Worm (Caenorhabditis elegans) whole organism, L4 larva: ENCODE measurements around the gene K08E7.5.

Source experiments
- F44E2.7 ChIP-seq: fragments of 200-800 bp; sonication (Bioruptor generic); IDR thresholded peaks from 2 replicates; pipeline ENCODE4 v2.1.2; 2022; ENCODE audit warnings: missing genetic modification characterization, missing compliant biosample characterization
- T20F7.1 ChIP-seq: fragments of 200-800 bp; sonication (Bioruptor generic); optimal IDR thresholded peaks from 2 replicates; lab custom pipeline; 2018; ENCODE audit warnings: mild to moderate bottlenecking, missing genetic modification characterization, missing compliant biosample characterization
- aha-1 ChIP-seq: fragments of 150-350 bp; peaks from one replicate; lab custom pipeline; 2014; ENCODE audit warnings: missing biosample characterization, missing genetic modification characterization
- ceh-28 ChIP-seq: fragments of 150-350 bp; optimal IDR thresholded peaks from 2 replicates; lab custom pipeline; 2014; ENCODE audit warnings: missing biosample characterization, missing genetic modification reagents, missing genetic modification characterization
- daf-12 ChIP-seq: fragments of 150-350 bp; optimal IDR thresholded peaks from 2 replicates; lab custom pipeline; 2014; ENCODE audit warnings: missing biosample characterization, missing genetic modification reagents, missing genetic modification characterization
- daf-16 ChIP-seq, 3 experiments: sonication (generic microtip); optimal IDR thresholded peaks; 2 replicates each; lab custom pipeline; 2016 to 2017; ENCODE audit warnings: missing genetic modification characterization in 3 of 3, missing genetic modification reagents in 3 of 3, mild to moderate bottlenecking in 2 of 3, missing compliant biosample characterization in 2 of 3, missing biosample characterization in 1 of 3, moderate library complexity in 1 of 3
- daf-19 ChIP-seq: fragments of 200-800 bp; sonication (Bioruptor generic); conservative IDR thresholded peaks from 2 replicates; pipeline ENCODE4 v1.3.6; 2022; ENCODE audit warnings: missing genetic modification characterization, missing compliant biosample characterization
- dmd-6 ChIP-seq: fragments of 200-800 bp; sonication (Bioruptor generic); IDR thresholded peaks from 2 replicates; pipeline ENCODE4 v1.3.6; 2022; ENCODE audit warnings: missing genetic modification reagents, missing genetic modification characterization, missing compliant biosample characterization
- dpl-1 ChIP-seq: fragments of 150-350 bp; optimal IDR thresholded peaks from 2 replicates; lab custom pipeline; 2014; ENCODE audit warnings: missing biosample characterization, missing genetic modification reagents, missing genetic modification characterization
- duxl-1 ChIP-seq: sonication (generic microtip); optimal IDR thresholded peaks from 2 replicates; lab custom pipeline; 2016; ENCODE audit warnings: mild to moderate bottlenecking, missing genetic modification characterization, moderate library complexity, missing compliant biosample characterization; ENCODE audit not compliant: poor library complexity
- dve-1 ChIP-seq: sonication (generic microtip); optimal IDR thresholded peaks from 2 replicates; lab custom pipeline; 2017; ENCODE audit warnings: antibody characterized with exemption, mild to moderate bottlenecking, missing genetic modification characterization, missing compliant biosample characterization; ENCODE audit not compliant: insufficient read depth
- hlh-11 ChIP-seq: fragments of 200-800 bp; sonication (Bioruptor generic); optimal IDR thresholded peaks from 2 replicates; lab custom pipeline; 2018; ENCODE audit warnings: mild to moderate bottlenecking, missing genetic modification characterization, missing compliant biosample characterization
- hlh-30 ChIP-seq: sonication (generic microtip); optimal IDR thresholded peaks from 2 replicates; lab custom pipeline; 2017; ENCODE audit warnings: antibody characterized with exemption, mild to moderate bottlenecking, missing genetic modification characterization, missing compliant biosample characterization; ENCODE audit not compliant: insufficient read depth
- lim-7 ChIP-seq: fragments of 200-800 bp; sonication (Bioruptor generic); IDR thresholded peaks from 2 replicates; pipeline ENCODE4 v1.3.6; 2022; ENCODE audit warnings: missing genetic modification characterization, missing compliant biosample characterization
- lin-1 ChIP-seq: fragments of 200-800 bp; sonication (Bioruptor generic); IDR thresholded peaks from 2 replicates; pipeline ENCODE4 v1.3.6; 2022; ENCODE audit warnings: missing genetic modification reagents, missing genetic modification characterization, missing compliant biosample characterization
- lin-29 ChIP-seq: fragments of 200-800 bp; sonication (Bioruptor generic); IDR thresholded peaks from 2 replicates; pipeline ENCODE4 v1.3.6; 2022; ENCODE audit warnings: missing genetic modification reagents, missing genetic modification characterization, missing compliant biosample characterization
- lsy-2 ChIP-seq, 2 experiments: fragments of 150-350 bp in 1 of 2; sonication (generic microtip) in 1 of 2; optimal IDR thresholded peaks; 2 replicates each; lab custom pipeline; 2014 to 2017; ENCODE audit warnings: missing biosample characterization in 2 of 2, missing genetic modification characterization in 2 of 2
- mdl-1 ChIP-seq, 2 experiments: fragments of 150-350 bp in 1 of 2; sonication (generic microtip) in 1 of 2; optimal IDR thresholded peaks; 2 replicates each; lab custom pipeline; 2014 to 2017; ENCODE audit warnings: missing biosample characterization in 2 of 2, missing genetic modification characterization in 2 of 2
- mep-1 ChIP-seq: fragments of 150-350 bp; sonication (generic microtip); optimal IDR thresholded peaks from 3 replicates; lab custom pipeline; 2014; ENCODE audit warnings: missing biosample characterization, missing genetic modification characterization
- mes-2 ChIP-seq: sonication (generic microtip); optimal IDR thresholded peaks from 2 replicates; lab custom pipeline; 2016; ENCODE audit warnings: missing genotype, mild to moderate bottlenecking, missing genetic modification characterization, missing compliant biosample characterization; ENCODE audit not compliant: poor library complexity, severe bottlenecking
- mxl-3 ChIP-seq: fragments of 200-800 bp; sonication (Bioruptor generic); optimal IDR thresholded peaks from 2 replicates; lab custom pipeline; 2018; ENCODE audit warnings: mild to moderate bottlenecking, missing genetic modification characterization, missing compliant biosample characterization
- nhr-102 ChIP-seq: sonication (generic microtip); optimal IDR thresholded peaks from 2 replicates; lab custom pipeline; 2016; ENCODE audit warnings: mild to moderate bottlenecking, missing genetic modification characterization, moderate library complexity, missing compliant biosample characterization
- nhr-11 ChIP-seq: fragments of 150-350 bp; optimal IDR thresholded peaks from 2 replicates; lab custom pipeline; 2014; ENCODE audit warnings: missing biosample characterization, missing genetic modification characterization
- nhr-237 ChIP-seq: sonication (generic microtip); optimal IDR thresholded peaks from 2 replicates; lab custom pipeline; 2017; ENCODE audit warnings: missing biosample characterization, missing genetic modification characterization
- nhr-25 ChIP-seq: sonication (generic microtip); optimal IDR thresholded peaks from 2 replicates; lab custom pipeline; 2017; ENCODE audit warnings: missing genetic modification characterization, mild to moderate bottlenecking, missing compliant biosample characterization, antibody characterized with exemption, moderate library complexity, borderline replicate concordance; ENCODE audit not compliant: insufficient read depth
- nhr-28 ChIP-seq: fragments of 150-350 bp; optimal IDR thresholded peaks from 2 replicates; lab custom pipeline; 2014; ENCODE audit warnings: missing biosample characterization, missing genetic modification characterization
- nhr-42 ChIP-seq: fragments of 200-800 bp; sonication (Bioruptor generic); IDR thresholded peaks from 2 replicates; pipeline ENCODE4 v1.3.6; 2022; ENCODE audit warnings: missing genetic modification characterization, missing compliant biosample characterization
- nhr-48 ChIP-seq: sonication (generic microtip); optimal IDR thresholded peaks from 2 replicates; lab custom pipeline; 2016; ENCODE audit warnings: mild to moderate bottlenecking, missing genetic modification characterization, missing compliant biosample characterization
- nhr-6 ChIP-seq: fragments of 150-350 bp; optimal IDR thresholded peaks from 2 replicates; lab custom pipeline; 2014; ENCODE audit warnings: missing biosample characterization, missing genetic modification characterization
- nhr-77 ChIP-seq: fragments of 150-350 bp; optimal IDR thresholded peaks from 2 replicates; lab custom pipeline; 2014; ENCODE audit warnings: missing biosample characterization, missing genetic modification characterization
- pha-4 ChIP-seq, 2 experiments: fragments of 150-350 bp in 1 of 2; fragments of 200-800 bp in 1 of 2; sonication (Bioruptor generic) in 1 of 2; IDR thresholded peaks in 1 of 2; optimal IDR thresholded peaks in 1 of 2; 2 replicates each; pipeline versions ENCODE4 v1.3.6 to Lab custom; 2014 to 2022; ENCODE audit warnings: missing genetic modification characterization in 2 of 2, missing genetic modification reagents in 2 of 2, missing biosample characterization in 1 of 2, missing compliant biosample characterization in 1 of 2
- php-3 ChIP-seq: fragments of 200-800 bp; sonication (Bioruptor generic); IDR thresholded peaks from 2 replicates; pipeline ENCODE4 v1.3.6; 2022; ENCODE audit warnings: missing genetic modification reagents, missing genetic modification characterization, missing compliant biosample characterization
- pqm-1 ChIP-seq: sonication (generic microtip); optimal IDR thresholded peaks from 2 replicates; lab custom pipeline; 2017; ENCODE audit warnings: missing biosample characterization, missing genetic modification characterization
- snpc-1.2 ChIP-seq: fragments of 200-800 bp; sonication (Bioruptor generic); IDR thresholded peaks from 2 replicates; pipeline ENCODE4 v1.3.6; 2022; ENCODE audit warnings: missing genetic modification reagents, missing genetic modification characterization, missing compliant biosample characterization
- spr-1 ChIP-seq: sonication (generic microtip); optimal IDR thresholded peaks from 2 replicates; lab custom pipeline; 2016; ENCODE audit warnings: mild to moderate bottlenecking, missing genetic modification characterization, missing compliant biosample characterization
- unc-62 ChIP-seq, 3 experiments: fragments of 150-350 bp in 1 of 3; sonication (generic microtip); optimal IDR thresholded peaks in 2 of 3; peaks in 1 of 3; 1 replicate in 1 of 3; 2 replicates in 2 of 3; lab custom pipeline; 2014 to 2017; ENCODE audit warnings: missing biosample characterization in 3 of 3, missing genetic modification characterization in 3 of 3, missing genetic modification reagents in 3 of 3, missing genotype in 1 of 3
- ztf-7 ChIP-seq: fragments of 150-350 bp; optimal IDR thresholded peaks from 2 replicates; lab custom pipeline; 2014; ENCODE audit warnings: missing biosample characterization, missing genetic modification characterization

The K08E7.5 gene

DNA sequence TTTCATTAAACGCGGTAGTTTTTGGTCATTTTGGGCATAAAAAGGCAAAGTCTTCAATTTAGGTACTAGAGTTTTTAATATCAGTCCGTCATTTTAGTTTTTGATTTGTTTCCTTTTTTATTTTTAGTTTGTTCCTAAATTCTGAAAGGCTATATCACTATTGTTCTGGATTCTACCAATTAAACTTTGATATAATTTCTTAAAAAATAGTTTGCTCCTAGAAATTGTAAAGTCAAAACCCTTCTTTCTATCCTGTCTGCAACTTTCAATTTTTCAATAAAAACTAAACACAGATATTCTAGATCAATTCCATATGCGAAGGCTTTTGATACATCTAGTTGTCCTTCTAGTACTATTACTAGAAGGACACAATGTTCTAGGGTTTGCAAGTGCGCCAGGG is at the start of gene K08E7.5:
TSS of gene K08E7.5 (plus strand) at position 301 of the 400 bp plus-strand sequence.
- TF ChIP-seq nhr-48 (tag; lab: Kevin White, UChicago), result no peak
- peak; percentile 88 for TF ChIP-seq aha-1 (tag; lab: Kevin White, UChicago)
- TF ChIP-seq, all 104 proteins: peak for 1

DNA sequence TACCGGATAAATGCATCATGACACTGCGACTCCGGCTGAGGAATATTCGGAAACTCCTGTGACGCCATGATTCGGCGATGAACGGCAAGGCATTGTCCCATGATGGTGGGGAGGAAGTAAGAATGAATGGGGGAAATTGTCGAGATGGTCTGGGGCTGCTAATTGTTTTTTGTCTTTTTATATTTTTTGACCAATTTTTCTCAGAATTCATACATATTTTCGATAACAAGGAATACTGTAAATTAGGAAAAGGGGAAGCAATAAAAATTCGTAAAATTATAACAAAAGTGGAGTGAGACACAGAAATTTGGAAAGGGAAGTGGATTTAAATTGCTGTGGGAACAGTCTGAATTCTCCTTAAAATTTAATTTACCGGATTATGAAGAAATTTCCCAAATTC is 47.8 kb upstream of the K08E7.5 start, which contains the start of gene eak-4:
TSS of gene eak-4 (minus strand) at position 101 of the 400 bp plus-strand sequence.
- TF ChIP-seq pha-4 (GFP tag; IDR thresholded peaks at IDR 0.05; lab: Robert Waterston, UW) (no peak), pha-4 (tag; optimal IDR thresholded peaks at IDR 0.05; lab: Kevin White, UChicago) (no peak), unc-62 (GFP tag; optimal IDR thresholded peaks at IDR 0.05 in 1 of 2; lab: Kevin White, UChicago) (peak in 1 of 2 experiments; percentile 58), unc-62 (tag; optimal IDR thresholded peaks at IDR 0.05; lab: Kevin White, UChicago) (no peak), mep-1 (tag; lab: Kevin White, UChicago) (no peak), ceh-28 (tag; lab: Kevin White, UChicago) (no peak)

DNA sequence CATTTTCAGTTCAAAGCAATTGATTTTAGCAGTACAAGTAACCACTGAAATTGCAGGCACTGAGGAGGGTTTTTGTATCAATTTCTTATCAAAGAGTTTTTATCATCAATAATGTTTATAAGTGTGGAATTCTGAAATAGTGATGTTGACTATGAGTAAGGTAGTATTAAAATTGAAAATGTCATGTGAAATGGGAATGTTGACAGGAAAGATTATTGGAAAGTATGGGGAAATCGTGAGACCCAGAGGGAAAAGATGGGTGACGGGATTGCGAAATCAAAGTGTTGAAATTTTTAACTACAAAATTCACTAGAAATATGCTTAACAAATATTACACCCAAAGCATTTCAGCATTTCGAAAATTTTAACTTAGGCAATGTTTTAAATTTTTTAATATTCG is 46.0 kb upstream of the K08E7.5 start, which contains the start of gene F53B2.8:
TSS of gene F53B2.8 (minus strand) at position 180 of the 400 bp plus-strand sequence.
- TF ChIP-seq mdl-1 (tag; optimal IDR thresholded peaks at IDR 0.05; lab: Kevin White, UChicago) (peak in 1 of 2 experiments; percentile 8), pqm-1 (tag; lab: Kevin White, UChicago) (peak; percentile 88), daf-19 (no peak), daf-12 (no peak), dmd-6 (GFP tag; lab: Robert Waterston, UW) (peak; percentile 81), lin-1 (peak; percentile 48; the same call in 1 of the 2 replicates), dpl-1 (GFP tag; lab: Kevin White, UChicago) (peak; percentile 15), lsy-2 (tag; optimal IDR thresholded peaks at IDR 0.05; lab: Kevin White, UChicago) (peak; percentile 17 to 37), hlh-30 (tag; lab: Kevin White, UChicago) (peak; percentile 67), duxl-1 (tag; lab: Kevin White, UChicago) (no peak), hlh-11 (tag; lab: Kevin White, UChicago) (peak; percentile 75), nhr-77 (tag; lab: Kevin White, UChicago) (peak; percentile 56), daf-16 (GFP tag; optimal IDR thresholded peaks at IDR 0.05; lab: Kevin White, UChicago) (peak in 1 of 2 experiments; percentile 40), daf-16 (tag; optimal IDR thresholded peaks at IDR 0.05; lab: Kevin White, UChicago) (peak; percentile 98), nhr-102 (tag; lab: Kevin White, UChicago) (peak; percentile 37), nhr-28 (tag; lab: Kevin White, UChicago) (peak; percentile 99), snpc-1.2 (GFP tag; lab: Robert Waterston, UW) (no peak), ztf-7 (tag; lab: Kevin White, UChicago) (peak; percentile 53), unc-62 (GFP tag; optimal IDR thresholded peaks at IDR 0.05 in 1 of 2; lab: Kevin White, UChicago) (peak in 1 of 2 experiments; percentile 26), unc-62 (tag; optimal IDR thresholded peaks at IDR 0.05; lab: Kevin White, UChicago) (no peak), lim-7 (GFP tag; lab: Robert Waterston, UW) (no peak), nhr-11 (peak; percentile 10), F44E2.7 (GFP tag; lab: Robert Waterston, UW) (no peak), mes-2 (tag; lab: Kevin White, UChicago) (peak; percentile 52), nhr-25 (tag; lab: Kevin White, UChicago) (no peak), nhr-42 (GFP tag; lab: Robert Waterston, UW) (no peak), dve-1 (tag; lab: Kevin White, UChicago) (peak; percentile 73), T20F7.1 (peak; percentile 50), nhr-237 (no peak), nhr-48 (tag; lab: Kevin White, UChicago) (peak; percentile 23), php-3 (GFP tag; lab: Robert Waterston, UW) (0 out of 2 replicates have a peak, but pooled peaks have one; percentile 38), lin-29 (GFP tag; lab: Robert Waterston, UW) (no peak), spr-1 (no peak), mxl-3 (peak; percentile 10), nhr-6 (tag; lab: Kevin White, UChicago) (peak; percentile 95)
